Fruit fly (Drosophila melanogaster) whole organism, embryonic: ENCODE results near the gene nAChRalpha5.

Source experiments
- Asciz ChIP-seq: fragments of 200-800 bp; sonication (Bioruptor generic); optimal IDR thresholded peaks from 2 replicates; lab custom pipeline; 2017; ENCODE audit warnings: missing biosample characterization, mild to moderate bottlenecking, missing genetic modification characterization, missing genetic modification reagents
- BEAF-32 ChIP-seq: fragments of 200-800 bp; sonication (Bioruptor generic); optimal IDR thresholded peaks from 3 replicates; lab custom pipeline; 2017; ENCODE audit warnings: missing biosample characterization, missing genetic modification characterization, mild to moderate bottlenecking, moderate library complexity, missing genetic modification reagents
- CG10209 ChIP-seq: fragments of 200-800 bp; sonication (Bioruptor generic); optimal IDR thresholded peaks from 3 replicates; lab custom pipeline; 2017; ENCODE audit warnings: missing biosample characterization, mild to moderate bottlenecking, missing genetic modification characterization, missing genetic modification reagents
- CG10462 ChIP-seq: fragments of 200-800 bp; sonication (Bioruptor generic); optimal IDR thresholded peaks from 2 replicates; lab custom pipeline; 2016; ENCODE audit warnings: missing biosample characterization, missing genetic modification characterization
- CG11093 ChIP-seq: fragments of 200-800 bp; sonication (Bioruptor generic); IDR thresholded peaks from 3 replicates; pipeline ENCODE4 v1.3.6; 2022; ENCODE audit warnings: missing biosample characterization, missing genetic modification characterization
- CG14050 ChIP-seq: fragments of 200-800 bp; sonication (Bioruptor generic); IDR thresholded peaks from 3 replicates; pipeline ENCODE4 v1.3.6; 2022; ENCODE audit warnings: missing biosample characterization, missing genetic modification characterization
- CG14441 ChIP-seq: fragments of 200-800 bp; sonication (Bioruptor generic); IDR thresholded peaks from 2 replicates; pipeline ENCODE4 v1.3.6; 2022; ENCODE audit warnings: missing biosample characterization, missing genetic modification characterization
- CG14965 ChIP-seq: fragments of 200-800 bp; sonication (Bioruptor generic); optimal IDR thresholded peaks from 2 replicates; lab custom pipeline; 2016; ENCODE audit warnings: missing biosample characterization, missing genetic modification characterization, borderline replicate concordance
- CG15011 ChIP-seq: fragments of 200-800 bp; sonication (Bioruptor generic); optimal IDR thresholded peaks from 3 replicates; lab custom pipeline; 2018; ENCODE audit warnings: missing biosample characterization, mild to moderate bottlenecking, missing genetic modification characterization
- CG15696 ChIP-seq: fragments of 200-800 bp; sonication (Bioruptor generic); optimal IDR thresholded peaks from 2 replicates; lab custom pipeline; 2019; ENCODE audit warnings: missing biosample characterization, mild to moderate bottlenecking, missing genetic modification characterization, moderate library complexity
- CG1647 ChIP-seq: fragments of 200-800 bp; sonication (Bioruptor generic); optimal IDR thresholded peaks from 3 replicates; lab custom pipeline; 2016; ENCODE audit warnings: missing biosample characterization, missing genetic modification characterization
- CG18599 ChIP-seq: fragments of 200-800 bp; sonication (Bioruptor generic); optimal IDR thresholded peaks from 3 replicates; lab custom pipeline; 2017; ENCODE audit warnings: missing biosample characterization, missing genetic modification characterization, mild to moderate bottlenecking, moderate library complexity, missing genetic modification reagents
- CG2712 ChIP-seq: fragments of 200-800 bp; optimal IDR thresholded peaks from 3 replicates; lab custom pipeline; 2019; ENCODE audit warnings: missing biosample characterization, mild to moderate bottlenecking, missing genetic modification characterization, moderate library complexity
- CG31224 ChIP-seq: fragments of 200-800 bp; sonication (Bioruptor generic); IDR thresholded peaks from 2 replicates; pipeline ENCODE4 v1.3.6; 2022; ENCODE audit warnings: missing biosample characterization, missing genetic modification characterization
- CG32772 ChIP-seq: fragments of 200-800 bp; sonication (Bioruptor generic); IDR thresholded peaks from 2 replicates; pipeline ENCODE4 v1.3.6; 2022; ENCODE audit warnings: missing biosample characterization, missing genetic modification characterization
- CG33213 ChIP-seq: fragments of 200-800 bp; sonication (Bioruptor generic); optimal IDR thresholded peaks from 3 replicates; lab custom pipeline; 2016; ENCODE audit warnings: missing biosample characterization, missing genetic modification characterization
- CG3726 ChIP-seq: fragments of 200-800 bp; sonication (Bioruptor generic); IDR thresholded peaks from 3 replicates; pipeline ENCODE4, ENCODE4 v1.3.6; 2022; ENCODE audit warnings: missing biosample characterization, missing genetic modification characterization
- CG4282 ChIP-seq: fragments of 200-800 bp; sonication (Bioruptor generic); optimal IDR thresholded peaks from 2 replicates; lab custom pipeline; 2016; ENCODE audit warnings: missing biosample characterization, missing genetic modification characterization
- CG4328 ChIP-seq: fragments of 200-800 bp; sonication (Bioruptor generic); optimal IDR thresholded peaks from 3 replicates; lab custom pipeline; 2017; ENCODE audit warnings: missing biosample characterization, missing genetic modification reagents, missing genetic modification characterization
- CG4360 ChIP-seq: fragments of 200-800 bp; sonication (Bioruptor generic); IDR thresholded peaks from 2 replicates; pipeline ENCODE4 v1.3.6; 2022; ENCODE audit warnings: missing biosample characterization, missing genetic modification characterization
- CG6683 ChIP-seq: fragments of 200-800 bp; sonication (Bioruptor generic); optimal IDR thresholded peaks from 2 replicates; lab custom pipeline; 2017; ENCODE audit warnings: missing biosample characterization, mild to moderate bottlenecking, missing genetic modification characterization, missing genetic modification reagents
- CG6765 ChIP-seq: fragments of 200-800 bp; sonication (Bioruptor generic); optimal IDR thresholded peaks from 3 replicates; lab custom pipeline; 2017; ENCODE audit warnings: missing biosample characterization, mild to moderate bottlenecking, missing genetic modification characterization
- CG8290 ChIP-seq, 3 experiments: fragments of 200-800 bp; sonication (Bioruptor generic); optimal IDR thresholded peaks; 2 replicates each; lab custom pipeline; 2016 to 2019; ENCODE audit warnings: missing biosample characterization in 3 of 3, missing genetic modification characterization in 3 of 3, mild to moderate bottlenecking in 2 of 3, moderate library complexity in 1 of 3
- D ChIP-seq, 2 experiments: fragments of 200-800 bp in 1 of 2; fragments of >200 bp in 1 of 2; sonication (Bioruptor generic) in 1 of 2; optimal IDR thresholded peaks; 2 replicates in 1 of 2; 3 replicates in 1 of 2; lab custom pipeline; 2017; ENCODE audit warnings: mild to moderate bottlenecking in 1 of 2, missing biosample characterization in 1 of 2, missing genetic modification characterization in 1 of 2, missing genetic modification reagents in 1 of 2
- Dbx ChIP-seq: fragments of 200-800 bp; sonication (Bioruptor generic); IDR thresholded peaks from 3 replicates; pipeline ENCODE4 v1.3.6; 2022; ENCODE audit warnings: missing biosample characterization, missing genetic modification characterization
- Doc3 ChIP-seq: fragments of 200-800 bp; sonication (Bioruptor generic); IDR thresholded peaks from 3 replicates; pipeline ENCODE4 v1.3.6; 2022; ENCODE audit warnings: missing biosample characterization, missing genetic modification characterization; ENCODE audit not compliant: partially characterized antibody
- Fer2 ChIP-seq: fragments of 200-800 bp; sonication (Bioruptor generic); optimal IDR thresholded peaks from 2 replicates; lab custom pipeline; 2018; ENCODE audit warnings: missing biosample characterization, mild to moderate bottlenecking, missing genetic modification characterization, moderate library complexity
- HmgZ ChIP-seq: fragments of 200-800 bp; sonication (Bioruptor generic); optimal IDR thresholded peaks from 2 replicates; lab custom pipeline; 2018; ENCODE audit warnings: missing biosample characterization, mild to moderate bottlenecking, missing genetic modification characterization
- Hr51 ChIP-seq, 2 experiments: fragments of 200-800 bp; sonication (Bioruptor generic); optimal IDR thresholded peaks; 2 replicates in 1 of 2; 3 replicates in 1 of 2; lab custom pipeline; 2016 to 2018; ENCODE audit warnings: missing biosample characterization in 2 of 2, missing genetic modification characterization in 2 of 2, mild to moderate bottlenecking in 1 of 2, moderate library complexity in 1 of 2
- Myb ChIP-seq: fragments of 200-800 bp; sonication (Bioruptor generic); optimal IDR thresholded peaks from 2 replicates; lab custom pipeline; 2016; ENCODE audit warnings: missing biosample characterization, missing genetic modification characterization
- NK7.1 ChIP-seq: fragments of 200-800 bp; sonication (Bioruptor generic); optimal IDR thresholded peaks from 3 replicates; lab custom pipeline; 2016; ENCODE audit warnings: missing biosample characterization, missing genetic modification characterization
- Neu2 ChIP-seq: fragments of 200-800 bp; sonication (Bioruptor generic); optimal IDR thresholded peaks from 3 replicates; lab custom pipeline; 2016; ENCODE audit warnings: missing biosample characterization, missing genetic modification characterization, borderline replicate concordance
- Nf-YA ChIP-seq: fragments of 200-800 bp; sonication (Bioruptor generic); IDR thresholded peaks from 2 replicates; pipeline ENCODE4 v1.3.6; 2022; ENCODE audit warnings: missing biosample characterization, missing genetic modification characterization
- Sox102F ChIP-seq: fragments of 200-800 bp; sonication (Bioruptor generic); optimal IDR thresholded peaks from 2 replicates; lab custom pipeline; 2018; ENCODE audit warnings: missing biosample characterization, mild to moderate bottlenecking, missing genetic modification characterization, moderate library complexity
- al ChIP-seq: fragments of 200-800 bp; sonication (Bioruptor generic); IDR thresholded peaks from 2 replicates; pipeline ENCODE4 v1.3.6; 2022; ENCODE audit warnings: missing biosample characterization, missing genetic modification characterization
- ato ChIP-seq: fragments of 200-800 bp; sonication (Bioruptor generic); IDR thresholded peaks from 2 replicates; pipeline ENCODE4 v1.3.6; 2022; ENCODE audit warnings: missing biosample characterization, missing genetic modification characterization; ENCODE audit not compliant: partially characterized antibody
- bbx ChIP-seq: fragments of 200-800 bp; sonication (Bioruptor generic); IDR thresholded peaks from 2 replicates; pipeline ENCODE4 v1.3.6; 2022; ENCODE audit warnings: missing biosample characterization, missing genetic modification characterization; ENCODE audit not compliant: partially characterized antibody
- bigmax ChIP-seq: fragments of 200-800 bp; sonication (Bioruptor generic); optimal IDR thresholded peaks from 2 replicates; lab custom pipeline; 2018; ENCODE audit warnings: missing biosample characterization, mild to moderate bottlenecking, missing genetic modification characterization
- cad ChIP-seq: fragments of >200 bp; optimal IDR thresholded peaks from 2 replicates; lab custom pipeline; 2017; ENCODE audit warnings: missing biosample characterization, missing genetic modification characterization
- ftz-f1 ChIP-seq: fragments of 200-800 bp; sonication (Bioruptor generic); optimal IDR thresholded peaks from 2 replicates; lab custom pipeline; 2016; ENCODE audit warnings: missing biosample characterization, missing genetic modification characterization
- hth ChIP-seq: fragments of >200 bp; optimal IDR thresholded peaks from 2 replicates; lab custom pipeline; 2017; ENCODE audit warnings: inconsistent platforms
- lmd ChIP-seq: fragments of 200-800 bp; sonication (Bioruptor generic); IDR thresholded peaks from 2 replicates; pipeline ENCODE4 v1.3.6; 2022; ENCODE audit warnings: missing biosample characterization, missing genetic modification characterization
- lola ChIP-seq, 3 experiments: fragments of >200 bp in 2 of 3; fragments of 200-800 bp in 1 of 3; sonication (Bioruptor generic) in 1 of 3; optimal IDR thresholded peaks; 2 replicates each; lab custom pipeline; 2017 to 2019; ENCODE audit warnings: missing biosample characterization in 3 of 3, missing genetic modification characterization in 3 of 3, mild to moderate bottlenecking in 1 of 3, moderate library complexity in 1 of 3
- phol ChIP-seq: fragments of 200-800 bp; sonication (Bioruptor generic); optimal IDR thresholded peaks from 3 replicates; lab custom pipeline; 2018; ENCODE audit warnings: missing biosample characterization, mild to moderate bottlenecking, missing genetic modification characterization, moderate library complexity
- prd ChIP-seq, 3 experiments: fragments of >200 bp in 2 of 3; fragments of 200-800 bp in 1 of 3; sonication (Bioruptor generic) in 1 of 3; optimal IDR thresholded peaks in 2 of 3; IDR thresholded peaks in 1 of 3; 2 replicates in 2 of 3; 3 replicates in 1 of 3; pipeline versions ENCODE4 v1.3.6 to Lab custom; 2017 to 2022; ENCODE audit warnings: missing biosample characterization in 1 of 3, missing genetic modification characterization in 1 of 3
- psq ChIP-seq: fragments of 200-800 bp; sonication (Bioruptor generic); optimal IDR thresholded peaks from 2 replicates; lab custom pipeline; 2017; ENCODE audit warnings: missing biosample characterization, missing genetic modification characterization
- sug ChIP-seq: fragments of 200-800 bp; optimal IDR thresholded peaks from 2 replicates; lab custom pipeline; 2019; ENCODE audit warnings: missing biosample characterization, mild to moderate bottlenecking, missing genetic modification characterization, moderate library complexity
- vnd ChIP-seq: fragments of 200-800 bp; sonication (Bioruptor generic); IDR thresholded peaks from 3 replicates; pipeline ENCODE4 v1.3.6; 2022; ENCODE audit warnings: missing biosample characterization, missing genetic modification characterization; ENCODE audit not compliant: partially characterized antibody

The nAChRalpha5 gene

dm6 chr2L:14047170-14047632 is 7.2 kb downstream of the nAChRalpha5 start, which contains the start of gene NimC4 (continued):
- TF ChIP-seq bigmax (GFP tag; lab: Kevin White, UChicago), result no peak
- peak; percentile 37 for TF ChIP-seq CG15011
- no peak for TF ChIP-seq ato
- TF ChIP-seq Neu2, result peak; percentile 91
- peak; percentile 62 for TF ChIP-seq NK7.1 (GFP tag; lab: Kevin White, UChicago)
- TF ChIP-seq prd (optimal IDR thresholded peaks at IDR 0.05; lab: Kevin White, UChicago), result no peak
- TF ChIP-seq prd (GFP tag; IDR thresholded peaks at IDR 0.05; lab: Robert Waterston, UW), result peak; percentile 99
- peak; percentile 14 to 84 for TF ChIP-seq Hr51 (GFP tag; optimal IDR thresholded peaks at IDR 0.05; lab: Kevin White, UChicago)
- TF ChIP-seq Fer2 (tag; lab: Kevin White, UChicago), result no peak
- TF ChIP-seq CG14050 (GFP tag; lab: Robert Waterston, UW), result no peak
- no peak for TF ChIP-seq CG6683 (GFP tag; lab: Kevin White, UChicago)
- peak; percentile 26 for TF ChIP-seq CG4328 (GFP tag; lab: Kevin White, UChicago)
- TF ChIP-seq CG15696, result peak; percentile 99
- no peak for TF ChIP-seq HmgZ (tag; lab: Kevin White, UChicago)
- no peak for TF ChIP-seq BEAF-32 (GFP tag; lab: Kevin White, UChicago)
- peak; percentile 78 for TF ChIP-seq CG32772 (GFP tag; lab: Robert Waterston, UW)
- peak; percentile 49 for TF ChIP-seq CG1647 (GFP tag; lab: Kevin White, UChicago)
- 0 out of 3 replicates have a peak, but pooled peaks have one; percentile 55 for TF ChIP-seq CG11093 (GFP tag; lab: Robert Waterston, UW)
- no peak for TF ChIP-seq ftz-f1
- TF ChIP-seq psq (GFP tag; lab: Kevin White, UChicago), result no peak
- peak; percentile 95 for TF ChIP-seq CG2712
- TF ChIP-seq bbx (GFP tag; lab: Robert Waterston, UW), result no peak
- no peak for TF ChIP-seq CG4282 (GFP tag; lab: Kevin White, UChicago)
- TF ChIP-seq lmd, result peak; percentile 65
- peak; percentile 49 for TF ChIP-seq Myb
- peak; percentile 87 for TF ChIP-seq CG4360 (GFP tag; lab: Robert Waterston, UW)
- no peak for TF ChIP-seq hth (lab: Kevin White, UChicago)
- TF ChIP-seq CG31224 (GFP tag; lab: Robert Waterston, UW), result no peak
- TF ChIP-seq CG10462, result peak; percentile 82
- no peak for TF ChIP-seq CG6765
- TF ChIP-seq Asciz (GFP tag; lab: Kevin White, UChicago), result peak; percentile 22
- TF ChIP-seq Dbx (GFP tag; lab: Robert Waterston, UW), result no peak
- TF ChIP-seq CG18599 (GFP tag; lab: Kevin White, UChicago), result peak; percentile 51
- TF ChIP-seq phol (tag; lab: Kevin White, UChicago), result peak; percentile 90
- no peak for TF ChIP-seq vnd
- TF ChIP-seq Nf-YA, result no peak
- TF ChIP-seq CG14441 (GFP tag; lab: Robert Waterston, UW), result 0 out of 2 replicates have a peak, but pooled peaks have one; percentile 32
- TF ChIP-seq CG3726 (GFP tag; lab: Robert Waterston, UW), result peak; percentile 79; the same call in 2 of the 3 replicates
- no peak for TF ChIP-seq D (optimal IDR thresholded peaks at IDR 0.05; lab: Kevin White, UChicago)
- peak; percentile 79 for TF ChIP-seq D (GFP tag; optimal IDR thresholded peaks at IDR 0.05; lab: Kevin White, UChicago)
- no peak for TF ChIP-seq sug (tag; lab: Kevin White, UChicago)
- TF ChIP-seq Sox102F (GFP tag; lab: Kevin White, UChicago), result peak; percentile 47
- TF ChIP-seq cad (GFP tag; lab: Kevin White, UChicago), result no peak
- no peak for TF ChIP-seq Doc3 (GFP tag; lab: Robert Waterston, UW)
- TF ChIP-seq CG33213 (GFP tag; lab: Kevin White, UChicago), result peak; percentile 76
- no peak for TF ChIP-seq al (GFP tag; lab: Robert Waterston, UW)
- peak; percentile 76 for TF ChIP-seq CG10209 (GFP tag; lab: Kevin White, UChicago)
- TF ChIP-seq lola (GFP tag; optimal IDR thresholded peaks at IDR 0.05; lab: Kevin White, UChicago), result peak in 1 of 3 experiments; percentile 94
- TF ChIP-seq CG8290 (GFP tag; optimal IDR thresholded peaks at IDR 0.05; lab: Kevin White, UChicago), result peak; percentile 86
- peak; percentile 17 to 20 for TF ChIP-seq CG8290 (tag; optimal IDR thresholded peaks at IDR 0.05; lab: Kevin White, UChicago)
- TF ChIP-seq CG14965, result peak; percentile 48
